Worm (Caenorhabditis elegans): Measurements from ENCODE around the gene mesp-1.

DNA sequence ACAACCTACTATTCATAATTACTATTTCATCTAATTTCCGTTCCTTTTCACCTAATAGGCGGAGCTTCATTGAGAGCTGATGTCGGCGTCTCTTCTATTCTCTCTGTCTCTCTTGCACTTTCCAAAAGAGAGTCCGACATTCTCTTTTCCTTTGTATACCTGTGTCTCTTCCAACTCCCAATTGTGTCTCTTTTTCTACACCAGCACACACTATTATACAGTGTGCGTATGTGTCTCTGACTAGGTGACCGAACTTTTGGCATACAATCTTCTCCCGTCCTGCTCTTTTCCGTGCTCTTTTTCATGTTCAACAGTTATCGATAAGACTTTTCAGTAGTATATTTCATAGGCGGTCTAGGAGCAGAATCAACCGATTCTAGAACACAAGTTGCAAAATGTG is 41.2 kb downstream of the mesp-1 start:
- no peak for TF ChIP-seq lin-13 (GFP tag; optimal IDR thresholded peaks at IDR 0.05)
- TF ChIP-seq ama-1 (optimal IDR thresholded peaks at IDR 0.05) = no peak
- TF ChIP-seq dmd-4 (tag; optimal IDR thresholded peaks at IDR 0.05) = no peak
- no peak for TF ChIP-seq nhr-10 (tag; optimal IDR thresholded peaks at IDR 0.05)
- no peak for TF ChIP-seq skn-1 (tag; optimal IDR thresholded peaks at IDR 0.05)
- TF ChIP-seq lin-11 (tag; optimal IDR thresholded peaks at IDR 0.05) = no peak
- peak; percentile 95 for TF ChIP-seq fos-1 (tag; optimal IDR thresholded peaks at IDR 0.05)
- TF ChIP-seq snpc-4 (tag; optimal IDR thresholded peaks at IDR 0.05) = no peak
